Worm (Caenorhabditis elegans): ENCODE data around the gene tni-3.

- no peak for TF ChIP-seq elt-4 (tag; optimal IDR thresholded peaks at IDR 0.05)
- TF ChIP-seq dve-1 (tag; optimal IDR thresholded peaks at IDR 0.05): no peak
- no peak for TF ChIP-seq fkh-10 (GFP tag; optimal IDR thresholded peaks at IDR 0.05)
- no peak for TF ChIP-seq nhr-11 (tag; optimal IDR thresholded peaks at IDR 0.05)
- no peak for TF ChIP-seq tbx-2 (tag; optimal IDR thresholded peaks at IDR 0.05)
- no peak for TF ChIP-seq ceh-45 (GFP tag; IDR thresholded peaks at IDR 0.05)
- TF ChIP-seq K09A11.1 (tag; optimal IDR thresholded peaks at IDR 0.05; ENCODE audit: insufficient read depth): no peak
These were observed 5.4 kb upstream of the tni-3 start for ce11 chrV:16840283-16840682.
